Fruit fly (Drosophila melanogaster): ENCODE measurements around the gene slp2.

Gene slp2

dm6 chr2L:3835221-3835620 lies 1.4 kb upstream of the slp2 start (continued):
- TF ChIP-seq CG8388 (GFP tag; optimal IDR thresholded peaks at IDR 0.05) (no peak), GATAe (GFP tag; conservative IDR thresholded peaks at IDR 0.05) (no peak), CG10543 (GFP tag; optimal IDR thresholded peaks at IDR 0.05) (no peak), CG31365 (tag; optimal IDR thresholded peaks at IDR 0.05) (no peak), hb (GFP tag; IDR thresholded peaks at IDR 0.05; ENCODE audit: partially characterized antibody) (no peak), Nf-YA (GFP tag; IDR thresholded peaks at IDR 0.05) (peak; percentile 75), onecut (GFP tag; IDR thresholded peaks at IDR 0.05) (peak; percentile 62), Asciz (GFP tag; optimal IDR thresholded peaks at IDR 0.05) (no peak), CG15011 (GFP tag; optimal IDR thresholded peaks at IDR 0.05) (no peak), Spps (tag; optimal IDR thresholded peaks at IDR 0.05) (no peak), CG4730 (GFP tag; IDR thresholded peaks at IDR 0.05) (no peak), Poxn (GFP tag; IDR thresholded peaks at IDR 0.05) (no peak), Jarid2 (GFP tag; optimal IDR thresholded peaks at IDR 0.05) (peak; percentile 37), Eip74EF (GFP tag; optimal IDR thresholded peaks at IDR 0.05) (no peak), PHDP (tag; optimal IDR thresholded peaks at IDR 0.05) (no peak), bab2 (GFP tag; optimal IDR thresholded peaks at IDR 0.05) (no peak), CG17328 (GFP tag; IDR thresholded peaks at IDR 0.05) (no peak), fd102C (GFP tag; optimal IDR thresholded peaks at IDR 0.05) (no peak), Xbp1 (GFP tag; optimal IDR thresholded peaks at IDR 0.05) (no peak), phol (tag; optimal IDR thresholded peaks at IDR 0.05) (peak; percentile 67), Meics (GFP tag; optimal IDR thresholded peaks at IDR 0.05) (no peak), Sry-δ (GFP tag; optimal IDR thresholded peaks at IDR 0.05) (no peak), Chrac-16 (GFP tag; optimal IDR thresholded peaks at IDR 0.05) (no peak), sr (GFP tag; IDR thresholded peaks at IDR 0.05) (no peak), Deaf1 (tag; optimal IDR thresholded peaks at IDR 0.05) (peak; percentile 95), Trl (optimal IDR thresholded peaks at IDR 0.05) (peak; percentile 30 to 33), Trl (GFP tag; optimal IDR thresholded peaks at IDR 0.05) (no peak), CG13123 (GFP tag; optimal IDR thresholded peaks at IDR 0.05) (no peak), Nf-YC (tag; optimal IDR thresholded peaks at IDR 0.05) (peak; percentile 98), klu (GFP tag; IDR thresholded peaks at IDR 0.05) (no peak), grn (GFP tag; optimal IDR thresholded peaks at IDR 0.05) (peak; percentile 42), CG34376 (GFP tag; optimal IDR thresholded peaks at IDR 0.05) (no peak), CG1792 (GFP tag; optimal IDR thresholded peaks at IDR 0.05) (no peak), CG7987 (GFP tag; optimal IDR thresholded peaks at IDR 0.05) (no peak), slp2 (GFP tag; optimal IDR thresholded peaks at IDR 0.05) (no peak), Bdp1 (GFP tag; optimal IDR thresholded peaks at IDR 0.05) (no peak), nmo (GFP tag; optimal IDR thresholded peaks at IDR 0.05) (no peak), CG17829 (tag; optimal IDR thresholded peaks at IDR 0.05) (no peak), chinmo (GFP tag; IDR thresholded peaks at IDR 0.05; ENCODE audit: partially characterized antibody) (0 out of 4 replicates have a peak, but pooled peaks have one; percentile 66), CG5953 (GFP tag; IDR thresholded peaks at IDR 0.05) (no peak), Ssrp (tag; optimal IDR thresholded peaks at IDR 0.05) (no peak), pb (GFP tag; optimal IDR thresholded peaks at IDR 0.05) (no peak), CG6854 (GFP tag; optimal IDR thresholded peaks at IDR 0.05) (no peak), zen2 (GFP tag; IDR thresholded peaks at IDR 0.05; ENCODE audit: partially characterized antibody) (peak; percentile 53; the same call in 1 of the 3 replicates), oc (tag; optimal IDR thresholded peaks at IDR 0.05) (peak; percentile 17), Dll (GFP tag; IDR thresholded peaks at IDR 0.05; ENCODE audit: partially characterized antibody) (no peak), CG10321 (GFP tag; IDR thresholded peaks at IDR 0.05) (0 out of 2 replicates have a peak, but pooled peaks have one; percentile 35), yki (optimal IDR thresholded peaks at IDR 0.05) (no peak), kni (GFP tag; optimal IDR thresholded peaks at IDR 0.05) (peak; percentile 49), Fer2 (tag; optimal IDR thresholded peaks at IDR 0.05) (no peak), CG10462 (GFP tag; optimal IDR thresholded peaks at IDR 0.05) (no peak), CG4360 (GFP tag; IDR thresholded peaks at IDR 0.05) (no peak)
